Worm (Caenorhabditis elegans): ENCODE data around the gene R07E4.5.
A peak's percentile ranks its signal among the peaks of the same experiment; 100 is the strongest.

The R07E4.5 gene

ce11 chrX:5984581-5985039 is 31.6 kb upstream of the R07E4.5 start, which contains the start of gene klp-13 (continued):
- TF ChIP-seq aly-2 (tag; optimal IDR thresholded peaks at IDR 0.05) (no peak), nhr-76 (tag; optimal IDR thresholded peaks at IDR 0.05) (no peak), nhr-67 (tag; optimal IDR thresholded peaks at IDR 0.05) (no peak), nhr-43 (tag; optimal IDR thresholded peaks at IDR 0.05; ENCODE audit: poor library complexity, severe bottlenecking) (no peak), nhr-12 (tag; optimal IDR thresholded peaks at IDR 0.05) (no peak), mdl-1 (tag; optimal IDR thresholded peaks at IDR 0.05) (peak; percentile 42), ztf-11 (tag; optimal IDR thresholded peaks at IDR 0.05) (no peak), snpc-4 (tag; optimal IDR thresholded peaks at IDR 0.05) (peak; percentile 61), elt-2 (tag; optimal IDR thresholded peaks at IDR 0.05) (peak; percentile 75), ZK546.5 (tag; optimal IDR thresholded peaks at IDR 0.05) (peak; percentile 60), daf-12 (tag; optimal IDR thresholded peaks at IDR 0.05) (no peak), lin-15B (tag; optimal IDR thresholded peaks at IDR 0.05) (peak; percentile 91), fos-1 (tag; optimal IDR thresholded peaks at IDR 0.05) (no peak), nhr-25 (tag; optimal IDR thresholded peaks at IDR 0.05) (peak; percentile 65), fkh-10 (GFP tag; optimal IDR thresholded peaks at IDR 0.05) (peak; percentile 56), ceh-9 (tag; optimal IDR thresholded peaks at IDR 0.05) (no peak), nhr-237 (tag; optimal IDR thresholded peaks at IDR 0.05) (no peak), skn-1 (tag; optimal IDR thresholded peaks at IDR 0.05) (peak; percentile 88), zag-1 (tag; optimal IDR thresholded peaks at IDR 0.05) (peak; percentile 49), egl-5 (tag; optimal IDR thresholded peaks at IDR 0.05) (peak; percentile 79), egl-27 (tag; optimal IDR thresholded peaks at IDR 0.05) (peak; percentile 18), mml-1 (tag; optimal IDR thresholded peaks at IDR 0.05) (no peak), ama-1 (optimal IDR thresholded peaks at IDR 0.05) (no peak), lsy-12 (tag; optimal IDR thresholded peaks at IDR 0.05) (peak; percentile 67), jun-1 (tag; optimal IDR thresholded peaks at IDR 0.05) (peak; percentile 79)

- peak; percentile 83 for TF ChIP-seq fkh-10 (GFP tag; optimal IDR thresholded peaks at IDR 0.05)
- no peak for TF ChIP-seq nhr-77 (tag; optimal IDR thresholded peaks at IDR 0.05)
- TF ChIP-seq nfya-1 (tag; optimal IDR thresholded peaks at IDR 0.05; ENCODE audit: insufficient read depth): peak; percentile 12
Observed at ce11 chrX:5983267-5983666, 30.3 kb upstream of the R07E4.5 start.

ce11 chrX:5982799-5983198 is 29.8 kb upstream of the R07E4.5 start:
- no peak for TF ChIP-seq ama-1 (optimal IDR thresholded peaks at IDR 0.05)
- TF ChIP-seq nhr-11 (tag; optimal IDR thresholded peaks at IDR 0.05): no peak
- peak; percentile 68 for TF ChIP-seq lin-39 (tag; optimal IDR thresholded peaks at IDR 0.05)
- peak; percentile 47 for TF ChIP-seq nfya-1 (tag; optimal IDR thresholded peaks at IDR 0.05; ENCODE audit: insufficient read depth)
- no peak for TF ChIP-seq ZK546.5 (tag; optimal IDR thresholded peaks at IDR 0.05)
- peak; percentile 41 for TF ChIP-seq unc-62 (GFP tag; optimal IDR thresholded peaks at IDR 0.05)
- no peak for TF ChIP-seq nhr-77 (tag; optimal IDR thresholded peaks at IDR 0.05)
- TF ChIP-seq nhr-25 (tag; optimal IDR thresholded peaks at IDR 0.05): no peak
- TF ChIP-seq ztf-4 (tag; optimal IDR thresholded peaks at IDR 0.05): no peak
- no peak for TF ChIP-seq ceh-9 (tag; optimal IDR thresholded peaks at IDR 0.05)

- no peak for TF ChIP-seq nhr-25 (tag; optimal IDR thresholded peaks at IDR 0.05)
- TF ChIP-seq ceh-16 (tag; optimal IDR thresholded peaks at IDR 0.05): no peak
- peak; percentile 46 for TF ChIP-seq fkh-10 (GFP tag; optimal IDR thresholded peaks at IDR 0.05)
- peak; percentile 6 for TF ChIP-seq hmg-11 (tag; optimal IDR thresholded peaks at IDR 0.05)
- TF ChIP-seq unc-39 (tag; optimal IDR thresholded peaks at IDR 0.05): no peak
- peak; percentile 29 for TF ChIP-seq nfya-1 (tag; optimal IDR thresholded peaks at IDR 0.05; ENCODE audit: insufficient read depth)
- no peak for TF ChIP-seq ceh-28 (tag; optimal IDR thresholded peaks at IDR 0.05)
- peak; percentile 23 for TF ChIP-seq lin-39 (tag; optimal IDR thresholded peaks at IDR 0.05)
- no peak for TF ChIP-seq zag-1 (tag; optimal IDR thresholded peaks at IDR 0.05)
- TF ChIP-seq ceh-82 (tag; optimal IDR thresholded peaks at IDR 0.05): no peak
Observed at ce11 chrX:5981698-5982097, 28.7 kb upstream of the R07E4.5 start.

ce11 chrX:5977754-5978153 is 24.8 kb upstream of the R07E4.5 start, which contains the start of gene kin-2:
kin-2 (minus strand) TSS chrX:5977854.
- no peak for TF ChIP-seq nhr-67 (tag; optimal IDR thresholded peaks at IDR 0.05)
- no peak for TF ChIP-seq mml-1 (tag; optimal IDR thresholded peaks at IDR 0.05)
- TF ChIP-seq pqm-1 (tag; optimal IDR thresholded peaks at IDR 0.05): no peak
- no peak for TF ChIP-seq R02D3.7 (tag; optimal IDR thresholded peaks at IDR 0.05)
- TF ChIP-seq skn-1 (tag; optimal IDR thresholded peaks at IDR 0.05): no peak
- no peak for TF ChIP-seq nhr-77 (tag; optimal IDR thresholded peaks at IDR 0.05)
- no peak for TF ChIP-seq nhr-25 (tag; optimal IDR thresholded peaks at IDR 0.05)
- no peak for TF ChIP-seq nhr-11 (tag; optimal IDR thresholded peaks at IDR 0.05)
- TF ChIP-seq lin-15B (tag; optimal IDR thresholded peaks at IDR 0.05): no peak
- TF ChIP-seq nhr-76 (tag; optimal IDR thresholded peaks at IDR 0.05): no peak
- TF ChIP-seq ztf-11 (tag; optimal IDR thresholded peaks at IDR 0.05): no peak
- TF ChIP-seq ztf-4 (tag; optimal IDR thresholded peaks at IDR 0.05): no peak
- no peak for TF ChIP-seq elt-1 (tag; optimal IDR thresholded peaks at IDR 0.05)
- no peak for TF ChIP-seq sea-2 (GFP tag; optimal IDR thresholded peaks at IDR 0.05)
- no peak for TF ChIP-seq nhr-12 (tag; optimal IDR thresholded peaks at IDR 0.05)
- TF ChIP-seq aly-2 (tag; optimal IDR thresholded peaks at IDR 0.05): no peak
- no peak for TF ChIP-seq lsy-12 (tag; optimal IDR thresholded peaks at IDR 0.05)
- no peak for TF ChIP-seq ceh-16 (tag; optimal IDR thresholded peaks at IDR 0.05)
- TF ChIP-seq fkh-2 (tag; optimal IDR thresholded peaks at IDR 0.05): no peak
- no peak for TF ChIP-seq snpc-4 (tag; optimal IDR thresholded peaks at IDR 0.05)
